Fruit fly (Drosophila melanogaster) S2 (cell line): Measurements from ENCODE around the gene NfI.

Experiments used
- CG8478 ChIP-seq: fragments of >200 bp; optimal IDR thresholded peaks from 2 replicates; lab custom pipeline; 2018
- CTCF ChIP-seq, 2 experiments: fragments of >200 bp; optimal IDR thresholded peaks; 2 replicates each; lab custom pipeline; 2018

DNA sequence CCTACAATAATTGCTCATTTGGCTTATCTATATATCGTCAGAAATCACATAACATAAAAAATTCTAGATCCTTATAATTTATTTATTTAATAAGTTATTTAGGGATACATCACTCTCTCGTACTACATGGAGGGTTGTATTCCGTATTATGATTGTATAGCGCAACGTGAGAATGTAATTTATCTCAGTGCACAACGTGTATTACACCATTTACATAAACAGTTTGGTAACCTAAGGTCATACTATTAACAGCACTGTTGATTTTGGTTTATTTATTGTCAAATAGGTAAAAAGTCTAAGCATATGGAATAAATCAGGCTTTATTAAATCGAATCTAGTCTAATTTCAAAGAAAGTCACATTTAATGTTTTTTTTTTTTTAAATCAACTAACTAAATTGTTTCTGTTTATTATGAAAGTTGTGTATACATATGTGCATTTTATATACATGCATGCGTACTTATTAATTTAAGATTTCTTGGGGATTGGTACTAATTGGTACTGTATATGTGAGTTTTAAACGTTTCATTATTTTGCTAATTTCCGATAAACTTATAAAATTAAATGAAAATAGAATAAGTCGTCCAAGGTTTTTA, 38.6 kb upstream of the NfI start, which contains the start of gene Rnf11:
- TF ChIP-seq CG8478 (no peak), CTCF (optimal IDR thresholded peaks at IDR 0.05; lab: Kevin White, UChicago) (no peak)
